Fruit fly (Drosophila melanogaster): Measurements from ENCODE around the gene CG6230.

The CG6230 gene

DNA sequence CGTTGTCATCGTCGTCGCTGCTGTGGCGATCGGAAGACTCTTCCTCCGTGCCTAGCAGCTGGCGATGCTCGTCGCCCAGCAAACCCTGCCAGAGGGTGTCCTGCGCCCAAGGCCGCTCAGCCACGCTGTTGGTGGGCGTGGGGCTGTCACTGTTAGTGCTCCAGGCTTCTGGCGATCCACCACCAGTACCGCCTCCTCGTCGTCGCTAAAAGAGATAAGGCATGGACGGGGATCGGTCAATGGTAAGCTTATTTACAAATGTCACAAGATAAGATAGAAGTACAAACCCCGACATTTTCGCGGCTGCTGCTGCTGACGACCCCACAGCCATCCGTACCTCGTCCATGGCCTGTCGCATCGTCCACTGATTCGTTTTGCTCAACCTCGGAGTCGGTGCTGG is 14.8 kb downstream of the CG6230 start:
- TF ChIP-seq noc (tag; optimal IDR thresholded peaks at IDR 0.05): no peak

DNA sequence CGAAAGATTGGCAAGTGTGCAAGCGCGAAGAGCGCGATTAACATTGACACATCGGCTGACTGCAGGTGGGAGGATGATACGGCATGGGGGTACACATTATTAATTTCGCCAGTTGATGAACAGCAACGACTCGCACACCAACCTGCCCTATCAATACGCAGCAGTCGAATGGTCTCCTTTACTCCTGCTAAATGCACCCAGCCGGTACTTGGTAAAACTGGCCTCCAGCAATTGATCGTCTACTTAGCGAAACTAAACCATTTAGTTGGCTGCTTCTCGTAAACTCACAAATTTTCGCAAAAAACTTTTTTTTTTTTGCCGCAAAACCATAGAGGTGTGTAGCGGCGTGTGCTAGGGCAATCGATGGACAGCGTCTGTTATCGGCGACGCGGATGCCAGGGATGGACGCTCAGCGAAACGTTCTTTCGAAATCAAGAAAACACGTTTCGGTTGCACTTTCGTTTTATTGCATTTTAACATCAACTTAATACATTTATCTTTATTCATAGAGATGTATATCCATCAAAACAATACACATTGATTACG is 19.5 kb downstream of the CG6230 start, which contains the start of gene Ge-1:
Ge-1 (minus strand) TSS at position 373 of the 546 bp plus-strand sequence.
- TF ChIP-seq noc (tag; optimal IDR thresholded peaks at IDR 0.05): no peak

DNA sequence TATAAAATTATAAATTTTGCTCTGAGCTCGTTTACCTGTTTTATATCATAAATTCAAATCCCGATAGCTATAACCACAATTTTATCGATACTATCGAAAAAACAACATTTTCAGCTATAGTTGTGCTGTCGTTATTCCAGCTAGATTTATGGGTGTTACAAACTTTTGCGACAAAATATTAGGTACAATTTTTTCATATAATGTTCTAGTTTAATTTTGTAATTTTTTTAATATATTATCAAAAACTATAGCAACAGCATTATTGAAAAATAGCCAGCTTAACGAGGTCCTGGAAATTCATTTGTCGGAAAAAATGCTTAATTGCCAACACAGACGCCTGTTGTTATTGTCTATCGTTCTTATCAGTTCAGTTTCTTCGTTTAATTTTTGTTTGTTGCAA is 29.0 kb downstream of the CG6230 start, which contains the start of gene Wdr59:
Wdr59 (plus strand) TSS at position 334 of the 400 bp plus-strand sequence.
- TF ChIP-seq noc (tag; optimal IDR thresholded peaks at IDR 0.05): no peak

DNA sequence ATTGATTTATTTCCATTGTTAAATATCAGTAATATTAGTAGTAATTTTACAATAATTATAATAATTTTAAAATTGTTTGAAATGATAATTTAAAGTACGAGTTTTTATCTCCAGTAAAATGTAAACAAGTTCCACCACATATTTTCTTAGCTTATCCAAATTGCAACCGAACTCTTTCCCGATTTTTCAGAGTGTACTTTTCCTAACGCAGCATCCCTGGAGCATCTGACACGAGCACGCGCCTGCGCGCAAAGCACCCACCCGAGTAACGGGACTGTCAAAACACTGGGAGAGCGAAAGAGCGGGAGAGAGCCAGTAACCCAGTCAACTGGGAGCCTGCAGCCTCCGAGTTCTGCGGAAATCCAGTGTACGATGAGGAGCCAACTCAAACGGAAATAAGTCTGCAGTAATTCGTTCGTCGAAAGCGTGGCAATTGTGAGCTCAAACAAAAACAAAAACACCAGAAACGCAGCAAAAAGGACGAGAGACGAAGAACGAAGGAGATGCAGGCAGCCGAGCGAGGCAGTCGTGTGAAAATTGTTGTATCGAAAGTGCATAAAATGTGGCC is 33.7 kb downstream of the CG6230 start, which contains the start of gene CG16854:
CG16854 (plus strand) TSS at position 365 of the 568 bp plus-strand sequence.
- no peak for TF ChIP-seq noc (tag; optimal IDR thresholded peaks at IDR 0.05)

DNA sequence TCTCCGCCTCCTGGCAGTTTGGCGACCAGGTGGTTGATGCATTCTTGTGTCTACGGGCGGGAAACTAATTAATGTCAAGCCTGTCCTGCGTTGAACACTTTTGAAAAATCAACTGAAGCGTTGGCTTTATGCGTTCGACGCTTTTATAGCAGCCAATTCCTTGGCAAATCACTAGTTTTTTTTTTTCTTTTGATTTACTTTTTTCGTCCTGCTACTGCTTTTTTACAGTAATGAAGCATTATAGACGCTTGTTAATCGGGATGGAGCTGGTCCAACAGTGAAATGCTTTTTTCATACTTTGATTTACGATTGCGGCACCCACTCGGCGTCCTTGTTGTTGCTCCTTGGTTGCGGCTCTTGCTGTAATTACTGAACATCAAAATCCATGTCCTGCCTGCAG is 35.0 kb downstream of the CG6230 start, which contains the start of gene AstCC:
AstCC (minus strand) TSS at position 101 of the 400 bp plus-strand sequence.
- TF ChIP-seq noc (tag; optimal IDR thresholded peaks at IDR 0.05): no peak

DNA sequence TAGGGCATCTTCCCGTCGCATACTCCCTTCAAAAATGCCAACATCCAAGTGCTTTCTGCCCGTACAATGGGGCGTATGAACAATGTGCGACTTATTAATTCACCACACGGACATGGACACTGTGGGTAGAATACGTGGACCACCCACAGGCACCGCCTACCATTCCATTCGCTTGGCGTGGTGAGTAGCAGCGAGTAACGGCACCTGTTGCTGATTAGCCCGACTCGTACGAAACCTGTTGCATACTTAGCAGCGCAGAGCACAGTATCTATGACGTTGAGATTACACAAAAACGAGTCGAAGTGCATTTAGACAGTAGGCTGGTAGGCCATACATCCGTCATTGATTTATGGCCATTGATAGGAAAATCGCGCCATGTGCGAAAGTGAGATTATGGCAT is 38.1 kb downstream of the CG6230 start:
- TF ChIP-seq noc (tag; optimal IDR thresholded peaks at IDR 0.05): no peak

DNA sequence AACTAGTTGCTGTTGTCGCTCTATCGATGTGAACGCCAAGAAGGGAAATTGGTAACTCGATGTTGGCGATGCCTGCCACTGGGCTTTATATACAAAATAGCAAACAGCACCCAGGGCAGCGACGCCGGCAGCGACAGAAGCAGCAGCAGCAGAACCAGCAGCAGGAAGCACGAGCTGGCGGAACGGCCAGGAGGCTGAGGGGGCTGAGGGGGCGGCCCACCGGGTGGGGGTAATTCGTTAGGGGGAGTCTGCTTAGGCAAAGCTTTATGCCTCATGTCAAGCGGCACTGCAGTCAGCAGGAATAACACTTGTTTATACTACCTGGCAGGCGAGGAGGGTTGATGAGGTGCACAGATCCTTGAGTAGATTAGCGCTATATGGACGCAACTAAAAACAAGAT is 38.8 kb downstream of the CG6230 start, which contains the start of gene AstC:
AstC (minus strand) TSS at position 63 of the 400 bp plus-strand sequence.
- TF ChIP-seq noc (tag; optimal IDR thresholded peaks at IDR 0.05): no peak

DNA sequence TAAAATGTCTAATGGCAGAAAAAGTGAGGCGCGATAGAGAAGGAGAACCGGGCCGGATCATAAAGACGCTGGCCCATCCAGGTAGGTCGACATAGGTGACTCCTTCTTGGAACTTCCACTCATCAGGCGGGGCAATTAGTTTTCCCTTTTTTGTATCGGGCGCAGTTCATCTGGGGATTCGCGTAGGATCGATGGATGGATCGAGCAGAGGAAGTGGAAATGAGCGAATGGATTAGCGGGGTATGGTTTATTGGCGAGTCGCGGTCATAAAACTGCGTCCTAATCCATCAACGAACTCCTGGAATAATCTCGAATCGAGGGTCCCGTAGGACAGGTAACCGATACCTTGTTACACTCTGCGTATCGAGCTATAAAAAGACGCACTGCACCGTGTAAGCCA is 45.0 kb downstream of the CG6230 start, which contains the start of gene CG43725:
CG43725 (plus strand) TSS at position 400 of the 400 bp plus-strand sequence.
- TF ChIP-seq noc (tag; optimal IDR thresholded peaks at IDR 0.05): no peak

DNA sequence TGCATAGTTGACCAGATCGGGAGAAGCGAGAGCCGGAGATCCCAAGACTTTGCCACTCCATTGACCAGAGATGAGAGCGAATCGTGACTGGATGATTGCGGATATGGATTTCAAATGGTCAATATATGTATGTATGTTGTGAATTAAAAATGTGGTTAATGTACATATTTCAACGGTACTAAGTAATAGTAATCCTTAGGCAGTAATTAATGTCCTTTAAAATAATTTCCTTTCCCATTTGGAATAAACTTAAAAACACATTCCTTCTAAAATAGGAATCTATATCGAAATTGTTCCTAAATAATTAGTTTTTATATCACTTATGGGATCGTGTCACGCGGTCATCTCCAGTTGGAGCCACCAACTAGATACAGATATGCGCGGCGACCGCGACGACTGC is 46.2 kb downstream of the CG6230 start:
- TF ChIP-seq noc (tag; optimal IDR thresholded peaks at IDR 0.05): no peak

DNA sequence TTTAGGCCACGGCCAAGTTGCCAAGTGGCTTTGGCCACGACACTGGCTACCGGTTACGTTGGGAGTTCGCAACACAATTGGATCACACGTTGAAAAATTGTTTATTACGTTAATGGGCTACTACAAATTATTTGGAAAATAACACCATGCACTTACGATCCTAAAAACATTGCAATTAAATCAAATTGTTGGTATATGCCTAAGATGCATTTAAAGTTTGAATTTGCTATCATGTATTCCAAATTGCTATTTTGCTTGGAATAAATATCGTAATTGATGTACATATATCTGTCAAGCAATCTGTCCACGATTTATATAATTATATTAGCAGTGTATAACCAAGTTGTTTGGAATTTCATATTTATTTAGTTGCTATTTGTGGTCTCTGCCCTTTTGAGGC is 47.2 kb downstream of the CG6230 start:
- no peak for TF ChIP-seq noc (tag; optimal IDR thresholded peaks at IDR 0.05)

DNA sequence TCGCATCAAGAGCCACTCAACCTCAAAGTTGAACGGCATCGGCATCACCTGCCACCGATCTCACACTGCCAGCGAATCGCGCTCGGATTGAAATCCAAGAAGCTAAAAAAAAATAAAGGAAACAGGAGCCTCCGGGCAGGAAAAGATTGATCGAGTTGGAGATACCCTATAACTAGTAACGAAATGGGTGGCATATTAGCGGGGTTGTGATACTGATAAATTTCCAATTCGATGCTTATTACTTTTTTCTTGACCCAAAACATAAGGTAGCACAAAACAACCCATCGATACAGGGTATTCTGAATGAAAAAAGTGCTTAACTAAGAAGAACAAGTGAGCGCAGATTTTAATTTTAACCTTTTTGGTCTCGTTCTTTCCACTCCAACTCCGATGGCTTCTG is 47.9 kb downstream of the CG6230 start:
- TF ChIP-seq noc (tag; optimal IDR thresholded peaks at IDR 0.05): no peak

DNA sequence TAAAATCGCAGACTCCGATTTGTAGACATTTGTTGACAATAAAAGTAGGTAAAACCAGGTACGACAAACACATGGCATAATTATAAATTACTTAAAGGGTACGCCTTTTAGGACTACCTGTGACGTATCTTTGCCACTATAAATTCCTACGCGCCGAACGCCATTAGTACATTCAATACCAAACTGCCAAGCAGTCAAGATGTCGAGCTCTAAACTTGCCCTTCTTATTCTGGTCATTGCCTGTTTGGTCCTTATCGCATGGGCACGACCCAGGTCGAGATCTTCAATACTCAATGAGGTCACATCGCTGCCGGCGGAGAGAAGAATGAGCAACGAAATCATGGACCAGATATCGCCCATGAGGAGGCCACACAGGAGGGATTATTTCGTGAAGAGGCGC is 49.3 kb downstream of the CG6230 start, which contains the start of gene CG14915:
CG14915 (plus strand) TSS at position 166 of the 400 bp plus-strand sequence.
- no peak for TF ChIP-seq noc (tag; optimal IDR thresholded peaks at IDR 0.05)

DNA sequence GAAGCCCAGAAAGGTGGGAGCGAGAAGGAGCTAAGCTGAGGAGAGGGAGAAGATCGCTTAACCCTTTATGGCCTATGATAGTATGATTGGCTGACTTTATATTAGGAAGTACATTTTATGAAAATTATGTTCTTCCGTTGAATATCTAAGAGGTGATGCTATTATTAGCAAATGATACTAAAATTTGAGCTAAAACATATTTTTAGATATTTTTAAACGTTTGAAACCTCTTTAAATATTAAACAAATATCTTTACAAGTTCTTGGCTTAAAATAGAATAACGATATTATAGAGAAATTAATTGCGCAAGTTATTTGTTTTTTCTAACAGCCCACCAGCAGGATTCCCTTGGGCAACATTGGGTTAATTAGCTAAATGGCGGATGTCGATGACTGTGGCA is 50.6 kb downstream of the CG6230 start:
- TF ChIP-seq noc (tag; optimal IDR thresholded peaks at IDR 0.05): no peak

DNA sequence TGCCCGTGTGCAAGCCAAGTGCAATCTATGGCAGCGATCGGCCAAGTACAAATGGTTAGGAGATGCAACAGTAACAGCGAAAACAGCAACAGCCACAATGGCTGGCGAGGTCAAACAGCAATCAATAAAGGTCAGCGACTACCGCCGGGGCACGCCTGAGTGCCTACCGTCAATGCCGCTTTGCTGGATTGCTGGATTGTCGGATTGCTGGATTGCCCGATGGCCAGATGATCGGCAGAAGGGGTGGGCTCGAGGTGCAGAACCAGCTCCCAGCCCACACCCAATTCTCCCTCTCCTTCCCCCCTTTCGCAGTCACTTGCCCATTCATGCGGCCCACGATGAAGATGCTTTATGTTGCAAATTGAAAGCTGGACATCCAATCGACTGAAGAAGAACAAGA is 51.2 kb downstream of the CG6230 start:
- no peak for TF ChIP-seq noc (tag; optimal IDR thresholded peaks at IDR 0.05)

DNA sequence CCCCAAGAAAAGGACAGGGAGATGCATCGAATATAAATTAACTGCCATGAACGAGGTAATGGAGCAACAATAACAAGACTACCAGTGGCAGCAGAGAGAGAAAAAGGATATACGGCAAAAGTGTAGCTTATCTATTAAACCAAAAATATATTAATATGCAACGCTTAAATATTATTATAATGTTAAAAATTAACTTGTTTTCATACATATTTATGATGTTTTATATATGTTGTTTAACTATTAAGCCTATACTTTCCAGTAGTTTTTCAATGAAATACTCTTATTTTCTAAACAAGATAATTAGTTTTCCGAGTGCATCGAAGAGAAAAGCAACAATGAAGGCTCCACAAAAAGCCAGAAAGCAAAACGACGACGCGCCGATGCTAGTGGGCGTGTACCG is 51.7 kb downstream of the CG6230 start:
- no peak for TF ChIP-seq noc (tag; optimal IDR thresholded peaks at IDR 0.05)

DNA sequence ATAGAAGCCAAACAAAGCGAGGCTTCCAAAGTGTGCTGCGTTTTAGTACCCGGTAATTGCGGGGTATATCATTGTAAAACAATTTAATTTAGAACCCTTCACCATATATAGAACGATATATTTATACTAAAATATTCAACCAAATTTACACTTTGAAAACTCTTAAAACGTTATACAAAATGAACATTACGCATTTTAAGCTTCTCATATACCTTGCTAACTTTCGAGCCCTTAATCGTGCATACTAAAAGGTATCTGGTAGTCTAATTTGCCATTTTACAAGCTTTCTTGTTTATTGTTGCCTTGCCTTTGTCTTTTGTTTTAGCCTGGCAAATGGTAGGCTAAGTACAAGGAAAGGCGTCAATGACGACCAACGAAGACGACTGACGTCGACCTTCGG is 52.1 kb downstream of the CG6230 start:
- TF ChIP-seq noc (tag; optimal IDR thresholded peaks at IDR 0.05): no peak

DNA sequence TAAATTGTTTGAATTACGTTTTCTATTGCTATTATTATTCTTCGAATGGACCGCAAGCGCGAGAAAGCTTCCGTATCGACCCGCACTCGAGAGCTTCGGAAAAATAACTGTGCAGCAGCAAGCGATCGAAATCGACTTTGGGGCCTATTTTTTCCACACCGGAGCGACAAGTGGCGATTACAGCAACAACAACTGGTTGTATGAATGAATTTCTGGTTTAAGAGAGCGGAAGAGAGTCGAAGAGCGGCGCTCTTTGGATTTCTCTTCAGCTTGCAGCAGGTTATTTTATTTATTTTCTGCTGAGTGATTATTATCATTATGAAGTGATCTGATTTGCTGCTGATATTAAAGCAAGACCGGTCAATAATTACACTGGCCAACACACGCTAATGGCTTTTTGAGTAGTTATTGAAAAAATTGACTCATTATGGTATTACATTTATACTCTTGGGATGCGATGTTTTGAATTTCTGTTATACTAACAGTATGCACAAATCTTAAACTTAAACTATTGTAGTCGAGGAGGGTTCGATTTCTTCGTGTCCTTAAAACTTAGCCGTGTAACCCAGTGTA is 53.1 kb downstream of the CG6230 start, which contains the start of gene Samuel:
Samuel (minus strand) TSS at position 112 of the 573 bp plus-strand sequence.
- TF ChIP-seq noc (tag; optimal IDR thresholded peaks at IDR 0.05): no peak
